Fruit fly (Drosophila melanogaster) S2 (cell line): ENCODE data around the gene CG16986.

ENCODE experiments used
- CG8478 ChIP-seq: fragments of >200 bp; optimal IDR thresholded peaks from 2 replicates; lab custom pipeline; 2018
- CTCF ChIP-seq, 2 experiments: fragments of >200 bp; optimal IDR thresholded peaks; 2 replicates each; lab custom pipeline; 2018

DNA sequence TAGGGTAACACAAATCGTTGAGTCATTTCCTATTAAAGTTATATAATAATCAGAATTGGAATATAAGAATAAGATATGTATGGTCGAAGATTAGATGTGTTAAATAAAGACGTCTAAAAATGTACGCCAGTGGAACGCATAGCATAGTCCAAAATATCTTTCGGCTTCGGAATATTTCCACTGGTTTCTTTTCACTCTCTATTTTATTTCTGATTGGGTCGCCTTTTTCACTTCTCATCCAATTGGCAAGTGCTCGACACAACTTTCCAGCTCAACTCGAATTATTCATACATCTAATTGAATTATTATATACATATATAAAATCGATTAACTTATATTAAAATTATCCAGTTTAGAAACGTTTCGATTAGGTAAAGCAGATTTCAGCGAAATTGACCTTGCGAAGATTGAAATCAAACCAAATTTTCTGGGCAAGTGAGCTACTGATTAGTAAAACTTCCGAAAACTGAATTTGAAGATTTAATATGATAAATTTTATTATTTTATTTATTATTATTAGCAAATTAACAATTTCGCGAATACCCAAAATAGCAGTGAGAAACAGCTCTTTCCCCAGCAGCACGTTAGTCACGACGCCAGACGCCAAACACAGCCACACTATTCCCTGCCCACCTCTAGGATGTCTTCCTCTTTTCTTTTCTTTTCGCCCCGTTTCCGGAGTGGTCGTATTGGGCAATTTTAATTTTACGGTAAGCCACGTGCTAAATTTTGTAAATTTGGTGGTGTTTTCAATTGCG lies 13.1 kb upstream of the CG16986 start, which contains the start of gene RpL8:
- no peak for TF ChIP-seq CG8478 (lab: Kevin White, UChicago)
- TF ChIP-seq CTCF (optimal IDR thresholded peaks at IDR 0.05; lab: Kevin White, UChicago), result no peak
